Worm (Caenorhabditis elegans) whole organism, early embryonic: ENCODE data around the gene glna-1.

Experiments
- ama-1 ChIP-seq: fragments of 150-350 bp; optimal IDR thresholded peaks from 2 replicates; lab custom pipeline; 2014
- ets-7 ChIP-seq: sonication (generic microtip); optimal IDR thresholded peaks from 2 replicates; lab custom pipeline; 2016; ENCODE audit warnings: missing genotype, missing genetic modification characterization, missing compliant biosample characterization
- hmbx-1 ChIP-seq: sonication (generic microtip); optimal IDR thresholded peaks from 2 replicates; lab custom pipeline; 2016; ENCODE audit warnings: mild to moderate bottlenecking, missing genetic modification characterization, missing compliant biosample characterization
- tra-4 ChIP-seq: sonication (generic microtip); optimal IDR thresholded peaks from 2 replicates; lab custom pipeline; 2017; ENCODE audit warnings: missing genetic modification characterization, missing compliant biosample characterization

ce11 chrII:14705956-14706355 is 27.4 kb downstream of the glna-1 start:
- TF ChIP-seq hmbx-1 (tag; lab: Kevin White, UChicago) (no peak), ets-7 (tag; lab: Kevin White, UChicago) (no peak), ama-1 (lab: Kevin White, UChicago) (no peak), tra-4 (tag; lab: Kevin White, UChicago) (no peak)
